Fruit fly (Drosophila melanogaster) whole organism, embryonic: ENCODE results near the gene CG5376.

Source experiments
- BEAF-32 ChIP-seq: fragments of 200-800 bp; sonication (Bioruptor generic); optimal IDR thresholded peaks from 3 replicates; lab custom pipeline; 2017; ENCODE audit warnings: missing biosample characterization, missing genetic modification characterization, mild to moderate bottlenecking, moderate library complexity, missing genetic modification reagents
- CG14710 ChIP-seq: fragments of 200-800 bp; sonication (Bioruptor generic); optimal IDR thresholded peaks from 3 replicates; lab custom pipeline; 2019; ENCODE audit warnings: missing biosample characterization, mild to moderate bottlenecking, missing genetic modification characterization, moderate library complexity
- CG1603 ChIP-seq: fragments of 200-800 bp; sonication (Bioruptor generic); optimal IDR thresholded peaks from 2 replicates; lab custom pipeline; 2019; ENCODE audit warnings: missing biosample characterization, mild to moderate bottlenecking, missing genetic modification characterization, moderate library complexity
- CG33557 ChIP-seq: fragments of 200-800 bp; sonication (Bioruptor generic); optimal IDR thresholded peaks from 2 replicates; lab custom pipeline; 2019; ENCODE audit warnings: missing biosample characterization, mild to moderate bottlenecking, missing genetic modification characterization, moderate library complexity
- CG34224 ChIP-seq: fragments of 200-800 bp; sonication (Bioruptor generic); IDR thresholded peaks from 3 replicates; pipeline ENCODE4 v1.3.6; 2022; ENCODE audit warnings: missing biosample characterization, missing genetic modification characterization; ENCODE audit not compliant: partially characterized antibody
- CG34422 ChIP-seq: fragments of 200-800 bp; sonication (Bioruptor generic); IDR thresholded peaks from 3 replicates; pipeline ENCODE4 v1.3.6; 2022; ENCODE audit warnings: missing biosample characterization, missing genetic modification characterization
- CG9797 ChIP-seq: fragments of 200-800 bp; sonication (Bioruptor generic); optimal IDR thresholded peaks from 3 replicates; lab custom pipeline; 2018; ENCODE audit warnings: missing biosample characterization, mild to moderate bottlenecking, missing genetic modification characterization
- CoRest ChIP-seq: fragments of 200-800 bp; sonication (Bioruptor generic); optimal IDR thresholded peaks from 3 replicates; lab custom pipeline; 2018; ENCODE audit warnings: missing biosample characterization, mild to moderate bottlenecking, missing genetic modification characterization, moderate library complexity
- Dll ChIP-seq: fragments of 200-800 bp; sonication (Bioruptor generic); IDR thresholded peaks from 4 replicates; pipeline ENCODE4 v1.3.6; 2022; ENCODE audit warnings: missing biosample characterization, missing genetic modification characterization; ENCODE audit not compliant: partially characterized antibody
- Doc2 ChIP-seq: fragments of 200-800 bp; sonication (Bioruptor generic); IDR thresholded peaks from 2 replicates; pipeline ENCODE4 v1.3.6; 2022; ENCODE audit warnings: missing biosample characterization, missing genetic modification characterization
- Dp ChIP-seq: fragments of 200-800 bp; sonication (Bioruptor generic); optimal IDR thresholded peaks from 2 replicates; lab custom pipeline; 2018; ENCODE audit warnings: missing biosample characterization, mild to moderate bottlenecking, missing genetic modification characterization, moderate library complexity
- E2f2 ChIP-seq: fragments of 200-800 bp; sonication (Bioruptor generic); IDR thresholded peaks from 2 replicates; pipeline ENCODE4 v1.3.6; 2022; ENCODE audit warnings: missing biosample characterization, missing genetic modification characterization
- Ets65A ChIP-seq: fragments of 200-800 bp; sonication (Bioruptor generic); peaks from one replicate; lab custom pipeline; 2016; ENCODE audit warnings: missing biosample characterization, missing genetic modification characterization
- MBD-R2 ChIP-seq: fragments of 200-800 bp; sonication (Bioruptor generic); IDR thresholded peaks from 2 replicates; pipeline ENCODE4 v1.3.6; 2022; ENCODE audit warnings: missing biosample characterization, missing genetic modification characterization
- Med ChIP-seq: fragments of 200-800 bp; sonication (Bioruptor generic); peaks from one replicate; lab custom pipeline; 2016; ENCODE audit warnings: missing biosample characterization, missing genetic modification characterization, mild to moderate bottlenecking, inconsistent platforms, moderate library complexity
- Myb ChIP-seq: fragments of 200-800 bp; sonication (Bioruptor generic); optimal IDR thresholded peaks from 2 replicates; lab custom pipeline; 2016; ENCODE audit warnings: missing biosample characterization, missing genetic modification characterization
- Pdp1 ChIP-seq, 2 experiments: fragments of 200-800 bp; sonication (Bioruptor generic); optimal IDR thresholded peaks; 3 replicates each; lab custom pipeline; 2016; ENCODE audit warnings: missing biosample characterization in 2 of 2, missing genetic modification characterization in 2 of 2, mild to moderate bottlenecking in 1 of 2, moderate library complexity in 1 of 2
- Scr ChIP-seq: fragments of 200-800 bp; sonication (Bioruptor generic); IDR thresholded peaks from 2 replicates; pipeline ENCODE4 v1.3.6; 2022; ENCODE audit warnings: missing biosample characterization, missing genetic modification characterization; ENCODE audit not compliant: partially characterized antibody
- ato ChIP-seq: fragments of 200-800 bp; sonication (Bioruptor generic); IDR thresholded peaks from 2 replicates; pipeline ENCODE4 v1.3.6; 2022; ENCODE audit warnings: missing biosample characterization, missing genetic modification characterization; ENCODE audit not compliant: partially characterized antibody
- bowl ChIP-seq: fragments of 200-800 bp; sonication (Bioruptor generic); IDR thresholded peaks from 2 replicates; pipeline ENCODE4 v1.3.6; 2022; ENCODE audit warnings: missing biosample characterization, missing genetic modification characterization
- chinmo ChIP-seq: fragments of 200-800 bp; sonication (Bioruptor generic); IDR thresholded peaks from 4 replicates; pipeline ENCODE4 v1.3.6; 2022; ENCODE audit warnings: missing biosample characterization, missing genetic modification characterization; ENCODE audit not compliant: partially characterized antibody
- chm ChIP-seq: fragments of 200-800 bp; sonication (Bioruptor generic); IDR thresholded peaks from 2 replicates; pipeline ENCODE4 v1.3.6; 2022; ENCODE audit warnings: missing biosample characterization, missing genetic modification characterization
- ci ChIP-seq: fragments of 200-800 bp; sonication (Bioruptor generic); IDR thresholded peaks from 3 replicates; pipeline ENCODE4 v1.3.6; 2022; ENCODE audit warnings: missing biosample characterization, missing genetic modification characterization
- crp ChIP-seq, 2 experiments: fragments of 200-800 bp; sonication (Bioruptor generic); optimal IDR thresholded peaks; 2 replicates in 1 of 2; 3 replicates in 1 of 2; lab custom pipeline; 2017; ENCODE audit warnings: missing biosample characterization in 2 of 2, missing genetic modification characterization in 2 of 2, mild to moderate bottlenecking in 1 of 2, moderate library complexity in 1 of 2
- gfzf ChIP-seq: fragments of 200-800 bp; sonication (Bioruptor generic); optimal IDR thresholded peaks from 2 replicates; lab custom pipeline; 2016; ENCODE audit warnings: missing biosample characterization, mild to moderate bottlenecking, missing genetic modification characterization, moderate library complexity
- grn ChIP-seq: fragments of 200-800 bp; sonication (Bioruptor generic); optimal IDR thresholded peaks from 3 replicates; lab custom pipeline; 2017; ENCODE audit warnings: missing biosample characterization, missing genetic modification characterization
- lilli ChIP-seq: fragments of 200-800 bp; sonication (Bioruptor generic); optimal IDR thresholded peaks from 3 replicates; lab custom pipeline; 2016; ENCODE audit warnings: missing biosample characterization, missing genetic modification characterization
- maf-S ChIP-seq: fragments of 200-800 bp; sonication (Bioruptor generic); optimal IDR thresholded peaks from 2 replicates; lab custom pipeline; 2016; ENCODE audit warnings: missing biosample characterization, missing genetic modification characterization
- pb ChIP-seq: fragments of 200-800 bp; sonication (Bioruptor generic); optimal IDR thresholded peaks from 3 replicates; lab custom pipeline; 2016; ENCODE audit warnings: missing biosample characterization, missing genetic modification characterization
- phol ChIP-seq: fragments of 200-800 bp; sonication (Bioruptor generic); optimal IDR thresholded peaks from 3 replicates; lab custom pipeline; 2018; ENCODE audit warnings: missing biosample characterization, mild to moderate bottlenecking, missing genetic modification characterization, moderate library complexity
- pzg ChIP-seq: fragments of 200-800 bp; sonication (Bioruptor generic); optimal IDR thresholded peaks from 3 replicates; lab custom pipeline; 2018; ENCODE audit warnings: missing biosample characterization, mild to moderate bottlenecking, missing genetic modification characterization, moderate library complexity
- sna ChIP-seq: fragments of 200-800 bp; sonication (Bioruptor generic); IDR thresholded peaks from 2 replicates; pipeline ENCODE4 v1.3.6; 2022; ENCODE audit warnings: missing biosample characterization, missing genetic modification characterization; ENCODE audit not compliant: partially characterized antibody
- tll ChIP-seq, 2 experiments: fragments of 200-800 bp in 1 of 2; fragments of >200 bp in 1 of 2; sonication (Bioruptor generic) in 1 of 2; optimal IDR thresholded peaks; 2 replicates each; lab custom pipeline; 2017 to 2019; ENCODE audit warnings: missing biosample characterization in 2 of 2, missing genetic modification characterization in 2 of 2, mild to moderate bottlenecking in 1 of 2, moderate library complexity in 1 of 2
- trem ChIP-seq: fragments of 200-800 bp; optimal IDR thresholded peaks from 3 replicates; lab custom pipeline; 2019; ENCODE audit warnings: missing biosample characterization, mild to moderate bottlenecking, missing genetic modification characterization, moderate library complexity
- unc-4 ChIP-seq: fragments of 200-800 bp; sonication (Bioruptor generic); IDR thresholded peaks from 2 replicates; pipeline ENCODE4 v1.3.6; 2022; ENCODE audit warnings: missing biosample characterization, missing genetic modification characterization; ENCODE audit not compliant: partially characterized antibody
- wdn ChIP-seq: fragments of 200-800 bp; sonication (Bioruptor generic); IDR thresholded peaks from 2 replicates; pipeline ENCODE4 v1.3.6; 2022; ENCODE audit warnings: missing biosample characterization, missing genetic modification characterization

Gene CG5376

dm6 chr3R:22467939-22468571 lies 20.7 kb downstream of the CG5376 start, which contains the start of the genes CG5377 and Nrx-1:
Gene CG5377 (minus strand): TSS chr3R:22468157.
Gene Nrx-1 (plus strand): TSS chr3R:22468512.
- peak; percentile 77 for TF ChIP-seq CG14710 (tag; lab: Kevin White, UChicago)
- TF ChIP-seq CG34422 (GFP tag; lab: Robert Waterston, UW): peak; percentile 6; the same call in 1 of the 3 replicates
- TF ChIP-seq wdn (GFP tag; lab: Robert Waterston, UW): no peak
- no peak for TF ChIP-seq tll (GFP tag; optimal IDR thresholded peaks at IDR 0.05; lab: Kevin White, UChicago)
- TF ChIP-seq Doc2: no peak
- TF ChIP-seq phol (tag; lab: Kevin White, UChicago): peak; percentile 21
- TF ChIP-seq E2f2 (GFP tag; lab: Robert Waterston, UW): peak; percentile 59
- TF ChIP-seq grn (GFP tag; lab: Kevin White, UChicago): peak; percentile 92
- 0 out of 2 replicates have a peak, but pooled peaks have one; percentile 22 for TF ChIP-seq unc-4
- TF ChIP-seq Dll (GFP tag; lab: Robert Waterston, UW): peak; percentile 45; the same call in 1 of the 4 replicates
- TF ChIP-seq gfzf (GFP tag; lab: Kevin White, UChicago): peak; percentile 65
- peak; percentile 23 for TF ChIP-seq trem (tag; lab: Kevin White, UChicago)
- TF ChIP-seq Pdp1 (GFP tag; optimal IDR thresholded peaks at IDR 0.05; lab: Kevin White, UChicago): peak in 1 of 2 experiments; percentile 78
- TF ChIP-seq crp (GFP tag; optimal IDR thresholded peaks at IDR 0.05; lab: Kevin White, UChicago): peak; percentile 51 to 92
- peak; percentile 68; the same call in 1 of the 4 replicates for TF ChIP-seq chinmo (GFP tag; lab: Robert Waterston, UW)
- peak; percentile 74 for TF ChIP-seq CG9797 (GFP tag; lab: Kevin White, UChicago)
- TF ChIP-seq Scr (GFP tag; lab: Robert Waterston, UW): peak; percentile 24; the same call in 1 of the 2 replicates
- TF ChIP-seq CG34224 (GFP tag; lab: Robert Waterston, UW): peak; percentile 35; the same call in 1 of the 3 replicates
- peak; percentile 6 for TF ChIP-seq CoRest (tag; lab: Kevin White, UChicago)
- no peak for TF ChIP-seq pb (GFP tag; lab: Kevin White, UChicago)
- TF ChIP-seq MBD-R2 (GFP tag; lab: Robert Waterston, UW): peak; percentile 74
- TF ChIP-seq CG1603 (tag; lab: Kevin White, UChicago): peak; percentile 27
- peak; percentile 43 for TF ChIP-seq pzg (GFP tag; lab: Kevin White, UChicago)
- peak; percentile 60 for TF ChIP-seq Dp (GFP tag; lab: Kevin White, UChicago)
- TF ChIP-seq maf-S (GFP tag; lab: Kevin White, UChicago): no peak
- TF ChIP-seq sna (GFP tag; lab: Robert Waterston, UW): 0 out of 2 replicates have a peak, but pooled peaks have one; percentile 17
- TF ChIP-seq bowl (GFP tag; lab: Robert Waterston, UW): no peak
- TF ChIP-seq Myb (GFP tag; lab: Kevin White, UChicago): peak; percentile 53
- TF ChIP-seq BEAF-32 (GFP tag; lab: Kevin White, UChicago): peak; percentile 7
- TF ChIP-seq, all 482 proteins: peak for 23

dm6 chr3R:22465984-22466530 lies 22.7 kb downstream of the CG5376 start, which contains the start of gene Pebp1:
Gene Pebp1 (plus strand): TSS chr3R:22466034.
- peak; percentile 76 for TF ChIP-seq Ets65A
- 0 out of 2 replicates have a peak, but pooled peaks have one; percentile 8 for TF ChIP-seq ato (GFP tag; lab: Robert Waterston, UW)
- 0 out of 3 replicates have a peak, but pooled peaks have one; percentile 19 for TF ChIP-seq ci
- TF ChIP-seq Med (GFP tag; lab: Kevin White, UChicago): peak; percentile 74
- no peak for TF ChIP-seq chm (GFP tag; lab: Robert Waterston, UW)
- TF ChIP-seq lilli (GFP tag; lab: Kevin White, UChicago): peak; percentile 10
- no peak for TF ChIP-seq CG33557 (GFP tag; lab: Kevin White, UChicago)
